Fruit fly (Drosophila melanogaster) whole organism, adult: ENCODE data around the gene PIG-L.

Experiments used
- CG11617 ChIP-seq: fragments of 200-800 bp; sonication (Bioruptor generic); optimal IDR thresholded peaks from 2 replicates; lab custom pipeline; 2017; ENCODE audit warnings: mild to moderate bottlenecking, missing biosample characterization, missing genetic modification reagents, missing genetic modification characterization
- CG14711 ChIP-seq: fragments of 200-800 bp; sonication (Bioruptor generic); optimal IDR thresholded peaks from 2 replicates; lab custom pipeline; 2018; ENCODE audit warnings: missing biosample characterization, mild to moderate bottlenecking, missing genetic modification characterization, moderate library complexity
- CG5204 ChIP-seq: fragments of 200-800 bp; sonication (Bioruptor generic); optimal IDR thresholded peaks from 2 replicates; lab custom pipeline; 2016; ENCODE audit warnings: missing biosample characterization, missing genetic modification characterization
- CG7045 ChIP-seq: fragments of 200-800 bp; sonication (Bioruptor generic); optimal IDR thresholded peaks from 2 replicates; lab custom pipeline; 2017; ENCODE audit warnings: missing biosample characterization, mild to moderate bottlenecking, missing genetic modification characterization
- Hr96 ChIP-seq: fragments of 200-800 bp; sonication (Bioruptor generic); optimal IDR thresholded peaks from 2 replicates; lab custom pipeline; 2016; ENCODE audit warnings: missing biosample characterization, missing genetic modification characterization
- Mnt ChIP-seq: fragments of 200-800 bp; sonication (Bioruptor generic); optimal IDR thresholded peaks from 2 replicates; lab custom pipeline; 2016; ENCODE audit warnings: missing biosample characterization, mild to moderate bottlenecking, missing genetic modification characterization
- bab1 ChIP-seq: fragments of 200-800 bp; sonication (Bioruptor generic); optimal IDR thresholded peaks from 3 replicates; lab custom pipeline; 2019; ENCODE audit warnings: missing biosample characterization, mild to moderate bottlenecking, missing genetic modification characterization, moderate library complexity
- cnc ChIP-seq, 2 experiments: fragments of >200 bp; optimal IDR thresholded peaks; 2 replicates each; lab custom pipeline; 2017
- kay ChIP-seq: fragments of 200-800 bp; sonication (Bioruptor generic); peaks from one replicate; lab custom pipeline; 2016; ENCODE audit warnings: missing biosample characterization, missing genetic modification characterization, borderline replicate concordance
- ovo ChIP-seq: fragments of 200-800 bp; sonication (Bioruptor generic); optimal IDR thresholded peaks from 2 replicates; lab custom pipeline; 2016; ENCODE audit warnings: missing biosample characterization, missing genetic modification characterization
- pad ChIP-seq: fragments of 200-800 bp; sonication (Bioruptor generic); optimal IDR thresholded peaks from 3 replicates; lab custom pipeline; 2017; ENCODE audit warnings: missing biosample characterization, missing genetic modification characterization, mild to moderate bottlenecking, moderate library complexity, missing genetic modification reagents
- tj ChIP-seq: fragments of 200-800 bp; sonication (Bioruptor generic); optimal IDR thresholded peaks from 3 replicates; lab custom pipeline; 2017; ENCODE audit warnings: missing biosample characterization, mild to moderate bottlenecking, missing genetic modification characterization, moderate library complexity

- TF ChIP-seq CG14711 (tag; lab: Kevin White, UChicago) = no peak
- no peak for TF ChIP-seq ovo (GFP tag; lab: Kevin White, UChicago)
- TF ChIP-seq cnc (optimal IDR thresholded peaks at IDR 0.05; lab: Kevin White, UChicago) = no peak
- TF ChIP-seq bab1 (GFP tag; lab: Kevin White, UChicago) = no peak
- no peak for TF ChIP-seq Mnt (GFP tag; lab: Kevin White, UChicago)
- no peak for TF ChIP-seq CG7045 (GFP tag; lab: Kevin White, UChicago)
- no peak for TF ChIP-seq tj (GFP tag; lab: Kevin White, UChicago)
- TF ChIP-seq Hr96 = no peak
- no peak for TF ChIP-seq CG11617 (GFP tag; lab: Kevin White, UChicago)
- no peak for TF ChIP-seq kay
- TF ChIP-seq CG5204 (GFP tag; lab: Kevin White, UChicago) = no peak
- no peak for TF ChIP-seq pad
These were observed 45.3 kb upstream of the PIG-L start for dm6 chr3R:20066435-20066834.
